Worm (Caenorhabditis elegans): ENCODE results near the gene T19D12.6.

ce11 chrII:6646903-6647302 lies 4.0 kb upstream of the T19D12.6 start:
- no peak for TF ChIP-seq lin-13 (GFP tag; optimal IDR thresholded peaks at IDR 0.05)
- no peak for TF ChIP-seq ZK546.5 (tag; optimal IDR thresholded peaks at IDR 0.05)
- no peak for TF ChIP-seq alr-1 (tag; optimal IDR thresholded peaks at IDR 0.05)
- TF ChIP-seq nhr-25 (tag; optimal IDR thresholded peaks at IDR 0.05), result no peak
- no peak for TF ChIP-seq ceh-82 (tag; optimal IDR thresholded peaks at IDR 0.05)
- TF ChIP-seq nhr-11 (tag; optimal IDR thresholded peaks at IDR 0.05), result no peak
- no peak for TF ChIP-seq nhr-237 (tag; optimal IDR thresholded peaks at IDR 0.05)
- no peak for TF ChIP-seq dmd-4 (tag; optimal IDR thresholded peaks at IDR 0.05)
- no peak for TF ChIP-seq skn-1 (tag; optimal IDR thresholded peaks at IDR 0.05)
- TF ChIP-seq egl-27 (tag; optimal IDR thresholded peaks at IDR 0.05), result no peak
- no peak for TF ChIP-seq F13H6.1 (tag; optimal IDR thresholded peaks at IDR 0.05)
- no peak for TF ChIP-seq lin-39 (tag; optimal IDR thresholded peaks at IDR 0.05)
- TF ChIP-seq snpc-4 (tag; optimal IDR thresholded peaks at IDR 0.05), result no peak
- TF ChIP-seq zag-1 (tag; optimal IDR thresholded peaks at IDR 0.05), result no peak
